Fruit fly (Drosophila melanogaster) whole organism, embryonic: ENCODE results near the gene dmGlut.

Experiments
- Bdp1 ChIP-seq: fragments of 200-800 bp; sonication (Bioruptor generic); optimal IDR thresholded peaks from 3 replicates; lab custom pipeline; 2016; ENCODE audit warnings: missing biosample characterization, missing genetic modification characterization
- CG10209 ChIP-seq: fragments of 200-800 bp; sonication (Bioruptor generic); optimal IDR thresholded peaks from 3 replicates; lab custom pipeline; 2017; ENCODE audit warnings: missing biosample characterization, mild to moderate bottlenecking, missing genetic modification characterization, missing genetic modification reagents
- CG11247 ChIP-seq: fragments of 200-800 bp; sonication (Bioruptor generic); IDR thresholded peaks from 2 replicates; pipeline ENCODE4 v1.3.6; 2022; ENCODE audit warnings: missing biosample characterization, missing genetic modification characterization
- CG12104 ChIP-seq: fragments of 200-800 bp; sonication (Bioruptor generic); optimal IDR thresholded peaks from 3 replicates; lab custom pipeline; 2016; ENCODE audit warnings: missing biosample characterization, missing genetic modification characterization
- CG12236 ChIP-seq: fragments of 200-800 bp; sonication (Bioruptor generic); optimal IDR thresholded peaks from 2 replicates; lab custom pipeline; 2016; ENCODE audit warnings: missing biosample characterization, missing genetic modification characterization
- CG13287 ChIP-seq: fragments of 200-800 bp; sonication (Bioruptor generic); IDR thresholded peaks from 2 replicates; pipeline ENCODE4 v1.3.6; 2022; ENCODE audit warnings: missing biosample characterization, missing genetic modification characterization; ENCODE audit not compliant: partially characterized antibody
- CG13624 ChIP-seq: fragments of 200-800 bp; sonication (Bioruptor generic); optimal IDR thresholded peaks from 2 replicates; lab custom pipeline; 2016; ENCODE audit warnings: missing biosample characterization, missing genetic modification characterization
- CG14965 ChIP-seq: fragments of 200-800 bp; sonication (Bioruptor generic); optimal IDR thresholded peaks from 2 replicates; lab custom pipeline; 2016; ENCODE audit warnings: missing biosample characterization, missing genetic modification characterization, borderline replicate concordance
- CG15269 ChIP-seq: fragments of 200-800 bp; sonication (Bioruptor generic); optimal IDR thresholded peaks from 2 replicates; lab custom pipeline; 2018; ENCODE audit warnings: missing biosample characterization, mild to moderate bottlenecking, missing genetic modification characterization, moderate library complexity
- CG1529 ChIP-seq: fragments of 200-800 bp; sonication (Bioruptor generic); optimal IDR thresholded peaks from 3 replicates; lab custom pipeline; 2018; ENCODE audit warnings: missing biosample characterization, missing genetic modification characterization
- CG17568 ChIP-seq: fragments of 200-800 bp; sonication (Bioruptor generic); optimal IDR thresholded peaks from 2 replicates; lab custom pipeline; 2018; ENCODE audit warnings: missing biosample characterization, mild to moderate bottlenecking, missing genetic modification characterization, moderate library complexity
- CG30020 ChIP-seq: fragments of 200-800 bp; optimal IDR thresholded peaks from 2 replicates; lab custom pipeline; 2019; ENCODE audit warnings: missing biosample characterization, mild to moderate bottlenecking, missing genetic modification characterization, moderate library complexity
- CG32772 ChIP-seq: fragments of 200-800 bp; sonication (Bioruptor generic); IDR thresholded peaks from 2 replicates; pipeline ENCODE4 v1.3.6; 2022; ENCODE audit warnings: missing biosample characterization, missing genetic modification characterization
- CG4404 ChIP-seq: fragments of 200-800 bp; sonication (Bioruptor generic); IDR thresholded peaks from 2 replicates; pipeline ENCODE4 v1.3.6; 2022; ENCODE audit warnings: missing biosample characterization, missing genetic modification characterization
- CG8924 ChIP-seq: fragments of 200-800 bp; optimal IDR thresholded peaks from 3 replicates; lab custom pipeline; 2019; ENCODE audit warnings: missing biosample characterization, mild to moderate bottlenecking, missing genetic modification characterization, moderate library complexity
- Dip2 ChIP-seq: fragments of 200-800 bp; sonication (Bioruptor generic); IDR thresholded peaks from 2 replicates; pipeline ENCODE4 v1.3.6; 2022; ENCODE audit warnings: missing biosample characterization, missing genetic modification characterization
- Eip74EF ChIP-seq, 2 experiments: fragments of 200-800 bp in 1 of 2; fragments of >200 bp in 1 of 2; sonication (Bioruptor generic) in 1 of 2; optimal IDR thresholded peaks; 2 replicates each; lab custom pipeline; 2017 to 2019; ENCODE audit warnings: missing biosample characterization in 2 of 2, missing genetic modification characterization in 2 of 2, mild to moderate bottlenecking in 1 of 2, moderate library complexity in 1 of 2
- Fer1 ChIP-seq: fragments of 200-800 bp; sonication (Bioruptor generic); optimal IDR thresholded peaks from 2 replicates; lab custom pipeline; 2017; ENCODE audit warnings: missing biosample characterization, mild to moderate bottlenecking, missing genetic modification characterization
- Fer3 ChIP-seq: fragments of 200-800 bp; sonication (Bioruptor generic); optimal IDR thresholded peaks from 2 replicates; lab custom pipeline; 2018; ENCODE audit warnings: missing biosample characterization, mild to moderate bottlenecking, missing genetic modification characterization, moderate library complexity
- Hr39 ChIP-seq: fragments of >200 bp; optimal IDR thresholded peaks from 2 replicates; lab custom pipeline; 2017
- Lim3 ChIP-seq: fragments of 200-800 bp; sonication (Bioruptor generic); IDR thresholded peaks from 2 replicates; pipeline ENCODE4 v1.3.6; 2022; ENCODE audit warnings: missing biosample characterization, missing genetic modification characterization
- MBD-R2 ChIP-seq: fragments of 200-800 bp; sonication (Bioruptor generic); IDR thresholded peaks from 2 replicates; pipeline ENCODE4 v1.3.6; 2022; ENCODE audit warnings: missing biosample characterization, missing genetic modification characterization
- Nf-YC ChIP-seq: fragments of 200-800 bp; optimal IDR thresholded peaks from 3 replicates; lab custom pipeline; 2019; ENCODE audit warnings: missing biosample characterization, mild to moderate bottlenecking, missing genetic modification characterization, moderate library complexity
- Ravus ChIP-seq: fragments of 200-800 bp; sonication (Bioruptor generic); IDR thresholded peaks from 2 replicates; pipeline ENCODE4 v1.3.6; 2022; ENCODE audit warnings: missing biosample characterization, missing genetic modification characterization
- Rx ChIP-seq: fragments of 200-800 bp; sonication (Bioruptor generic); IDR thresholded peaks from 2 replicates; pipeline ENCODE4 v1.3.6; 2022; ENCODE audit warnings: missing biosample characterization, missing genetic modification characterization
- Scr ChIP-seq: fragments of 200-800 bp; sonication (Bioruptor generic); IDR thresholded peaks from 2 replicates; pipeline ENCODE4 v1.3.6; 2022; ENCODE audit warnings: missing biosample characterization, missing genetic modification characterization; ENCODE audit not compliant: partially characterized antibody
- TFAM ChIP-seq: fragments of 200-800 bp; sonication (Bioruptor generic); optimal IDR thresholded peaks from 2 replicates; lab custom pipeline; 2017; ENCODE audit warnings: missing biosample characterization, missing genetic modification characterization, inconsistent platforms
- ap ChIP-seq: fragments of 200-800 bp; sonication (Bioruptor generic); IDR thresholded peaks from 2 replicates; pipeline ENCODE4 v1.3.6; 2022; ENCODE audit warnings: missing biosample characterization, missing genetic modification characterization
- bigmax ChIP-seq: fragments of 200-800 bp; sonication (Bioruptor generic); optimal IDR thresholded peaks from 2 replicates; lab custom pipeline; 2018; ENCODE audit warnings: missing biosample characterization, mild to moderate bottlenecking, missing genetic modification characterization
- bsh ChIP-seq, 2 experiments: fragments of 200-800 bp; sonication (Bioruptor generic); optimal IDR thresholded peaks; 2 replicates each; lab custom pipeline; 2017 to 2018; ENCODE audit warnings: mild to moderate bottlenecking in 2 of 2, missing biosample characterization in 2 of 2, missing genetic modification characterization in 2 of 2, moderate library complexity in 1 of 2
- cad ChIP-seq: fragments of >200 bp; optimal IDR thresholded peaks from 2 replicates; lab custom pipeline; 2017; ENCODE audit warnings: missing biosample characterization, missing genetic modification characterization
- chinmo ChIP-seq: fragments of 200-800 bp; sonication (Bioruptor generic); IDR thresholded peaks from 4 replicates; pipeline ENCODE4 v1.3.6; 2022; ENCODE audit warnings: missing biosample characterization, missing genetic modification characterization; ENCODE audit not compliant: partially characterized antibody
- cwo ChIP-seq: fragments of 200-800 bp; sonication (Bioruptor generic); optimal IDR thresholded peaks from 3 replicates; lab custom pipeline; 2017; ENCODE audit warnings: missing biosample characterization, missing genetic modification characterization, mild to moderate bottlenecking, moderate library complexity, missing genetic modification reagents
- dm ChIP-seq: fragments of 200-800 bp; sonication (Bioruptor generic); optimal IDR thresholded peaks from 3 replicates; lab custom pipeline; 2016; ENCODE audit warnings: missing biosample characterization, missing genetic modification characterization
- dpn ChIP-seq, 2 experiments: fragments of 200-800 bp; sonication (Bioruptor generic); optimal IDR thresholded peaks; 3 replicates each; lab custom pipeline; 2016; ENCODE audit warnings: missing biosample characterization in 2 of 2, missing genetic modification characterization in 2 of 2
- fd3F ChIP-seq: fragments of 200-800 bp; sonication (Bioruptor generic); optimal IDR thresholded peaks from 2 replicates; lab custom pipeline; 2018; ENCODE audit warnings: missing biosample characterization, mild to moderate bottlenecking, missing genetic modification characterization, moderate library complexity
- gfzf ChIP-seq: fragments of 200-800 bp; sonication (Bioruptor generic); optimal IDR thresholded peaks from 2 replicates; lab custom pipeline; 2016; ENCODE audit warnings: missing biosample characterization, mild to moderate bottlenecking, missing genetic modification characterization, moderate library complexity
- insv ChIP-seq, 2 experiments: fragments of 200-800 bp; sonication (Bioruptor generic); optimal IDR thresholded peaks; 3 replicates each; lab custom pipeline; 2016 to 2018; ENCODE audit warnings: missing biosample characterization in 2 of 2, missing genetic modification characterization in 2 of 2
- ken ChIP-seq: fragments of 200-800 bp; sonication (Bioruptor generic); IDR thresholded peaks from 3 replicates; pipeline ENCODE4 v1.3.6; 2022; ENCODE audit warnings: missing biosample characterization, missing genetic modification characterization
- otp ChIP-seq: fragments of 200-800 bp; sonication (Bioruptor generic); IDR thresholded peaks from 3 replicates; pipeline ENCODE4, ENCODE4 v1.3.6; 2022; ENCODE audit warnings: missing biosample characterization, missing genetic modification characterization
- pan ChIP-seq, 4 experiments: fragments of >200 bp in 3 of 4; fragments of 200-800 bp in 1 of 4; sonication (Bioruptor generic) in 1 of 4; optimal IDR thresholded peaks in 3 of 4; IDR thresholded peaks in 1 of 4; 2 replicates each; pipeline versions ENCODE4 v1.3.6 to Lab custom; 2017 to 2022; ENCODE audit warnings: missing biosample characterization in 2 of 4, missing genetic modification characterization in 2 of 4, mixed read lengths in 1 of 4
- pros ChIP-seq: fragments of 200-800 bp; sonication (Bioruptor generic); optimal IDR thresholded peaks from 3 replicates; lab custom pipeline; 2019; ENCODE audit warnings: missing biosample characterization, mild to moderate bottlenecking, missing genetic modification characterization, moderate library complexity
- pum ChIP-seq: fragments of 200-800 bp; sonication (Bioruptor generic); optimal IDR thresholded peaks from 2 replicates; lab custom pipeline; 2016; ENCODE audit warnings: missing biosample characterization, missing genetic modification characterization

Gene dmGlut

DNA sequence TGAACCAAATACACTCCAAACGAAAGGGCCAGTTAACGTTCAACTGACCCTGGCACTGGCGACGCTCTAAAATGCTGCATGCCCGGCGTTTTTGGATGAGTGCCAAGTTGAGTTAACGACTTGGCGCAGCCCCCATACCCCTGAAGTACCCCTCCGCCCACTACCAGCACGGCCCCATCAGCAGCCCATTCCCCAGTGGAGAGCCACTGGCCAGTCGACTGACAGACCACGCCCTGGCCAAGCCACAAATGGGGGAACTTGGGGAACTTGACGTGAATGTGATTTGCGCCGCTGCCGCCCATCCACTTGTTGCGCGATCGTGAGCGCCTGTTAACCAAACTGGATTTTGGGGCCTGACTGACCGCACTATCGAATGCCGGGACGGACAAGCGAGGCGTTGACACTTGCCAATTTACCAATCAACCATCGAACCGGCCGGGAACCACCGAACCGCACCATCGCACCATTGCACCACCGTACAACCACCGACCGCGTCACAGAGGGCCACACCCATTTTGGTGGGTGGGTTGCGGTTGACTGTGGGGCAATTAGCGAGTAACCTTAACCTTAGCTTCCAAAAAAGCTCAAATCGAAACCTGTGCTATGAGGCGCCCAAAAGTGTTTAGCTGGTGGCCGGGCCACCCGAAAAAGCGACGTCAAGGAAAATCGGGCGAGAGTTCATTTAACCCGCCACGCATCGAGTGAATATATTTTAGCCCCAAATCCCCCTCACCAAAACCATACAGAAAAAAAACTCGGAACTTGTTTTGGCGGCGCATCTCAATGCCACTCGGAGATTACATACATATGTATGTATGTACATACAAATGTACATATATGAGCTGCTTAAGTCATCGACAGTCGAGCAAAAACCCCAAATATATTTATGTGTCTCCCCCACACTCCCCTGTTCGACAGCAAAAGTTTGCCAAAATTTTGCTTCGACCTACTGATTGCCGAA is 21.5 kb upstream of the dmGlut start (continued):
- TF ChIP-seq cwo (peak; percentile 84), CG10209 (GFP tag; lab: Kevin White, UChicago) (no peak), CG11247 (GFP tag; lab: Robert Waterston, UW) (no peak), Eip74EF (GFP tag; optimal IDR thresholded peaks at IDR 0.05; lab: Kevin White, UChicago) (no peak), ap (GFP tag; lab: Robert Waterston, UW) (no peak), pum (no peak), fd3F (GFP tag; lab: Kevin White, UChicago) (no peak), CG1529 (GFP tag; lab: Kevin White, UChicago) (no peak), dm (GFP tag; lab: Kevin White, UChicago) (no peak), CG14965 (GFP tag; lab: Kevin White, UChicago) (no peak), Rx (no peak), TFAM (no peak), gfzf (GFP tag; lab: Kevin White, UChicago) (no peak), CG32772 (GFP tag; lab: Robert Waterston, UW) (no peak), CG12104 (no peak), cad (GFP tag; lab: Kevin White, UChicago) (no peak), CG15269 (tag; lab: Kevin White, UChicago) (peak; percentile 41), Hr39 (no peak), Dip2 (GFP tag; lab: Robert Waterston, UW) (no peak), Fer3 (tag; lab: Kevin White, UChicago) (no peak), chinmo (GFP tag; lab: Robert Waterston, UW) (no peak), Bdp1 (GFP tag; lab: Kevin White, UChicago) (no peak), Nf-YC (peak; percentile 96), CG13287 (GFP tag; lab: Robert Waterston, UW) (no peak), CG8924 (tag; lab: Kevin White, UChicago) (no peak), ken (no peak), insv (GFP tag; optimal IDR thresholded peaks at IDR 0.05; lab: Kevin White, UChicago) (no peak), CG4404 (GFP tag; lab: Robert Waterston, UW) (no peak), otp (GFP tag; lab: Robert Waterston, UW) (no peak), Ravus (GFP tag; lab: Robert Waterston, UW) (no peak), CG30020 (tag; lab: Kevin White, UChicago) (no peak), MBD-R2 (GFP tag; lab: Robert Waterston, UW) (no peak), CG13624 (GFP tag; lab: Kevin White, UChicago) (no peak), bigmax (no peak), bsh (GFP tag; optimal IDR thresholded peaks at IDR 0.05; lab: Kevin White, UChicago) (no peak), dpn (GFP tag; optimal IDR thresholded peaks at IDR 0.05; lab: Kevin White, UChicago) (no peak), Fer1 (peak; percentile 35), Lim3 (GFP tag; lab: Robert Waterston, UW) (no peak), pros (peak; percentile 50), CG12236 (GFP tag; lab: Kevin White, UChicago) (no peak), pan (optimal IDR thresholded peaks at IDR 0.05; lab: Kevin White, UChicago) (no peak), pan (GFP tag; optimal IDR thresholded peaks at IDR 0.05 in 1 of 2, IDR thresholded peaks at IDR 0.05 in 1 of 2) (no peak), Scr (GFP tag; lab: Robert Waterston, UW) (no peak), CG17568 (GFP tag; lab: Kevin White, UChicago) (no peak)
